Fruit fly (Drosophila melanogaster) whole organism, prepupa: Measurements from ENCODE around the gene CG4962.

Experiments
- Blimp-1 ChIP-seq: fragments of 200-800 bp; sonication (Bioruptor generic); optimal IDR thresholded peaks from 3 replicates; lab custom pipeline; 2017; ENCODE audit warnings: missing biosample characterization, missing genetic modification characterization, mild to moderate bottlenecking, moderate library complexity, missing genetic modification reagents
- CG10631 ChIP-seq: fragments of 200-800 bp; sonication (Bioruptor generic); optimal IDR thresholded peaks from 2 replicates; lab custom pipeline; 2016; ENCODE audit warnings: missing biosample characterization, missing genetic modification characterization
- CG10669 ChIP-seq: fragments of 200-800 bp; sonication (Bioruptor generic); optimal IDR thresholded peaks from 3 replicates; lab custom pipeline; 2018; ENCODE audit warnings: missing biosample characterization, mild to moderate bottlenecking, missing genetic modification characterization, moderate library complexity
- CG1621 ChIP-seq: fragments of 200-800 bp; sonication (Bioruptor generic); optimal IDR thresholded peaks from 3 replicates; lab custom pipeline; 2018; ENCODE audit warnings: missing biosample characterization, mild to moderate bottlenecking, missing genetic modification characterization
- CG31627 ChIP-seq: fragments of 200-800 bp; sonication (Bioruptor generic); optimal IDR thresholded peaks from 3 replicates; lab custom pipeline; 2016; ENCODE audit warnings: missing biosample characterization, missing genetic modification characterization
- CG32006 ChIP-seq: fragments of 200-800 bp; sonication (Bioruptor generic); optimal IDR thresholded peaks from 3 replicates; lab custom pipeline; 2017; ENCODE audit warnings: missing biosample characterization, mild to moderate bottlenecking, missing genetic modification characterization
- CG3919 ChIP-seq: fragments of 200-800 bp; sonication (Bioruptor generic); optimal IDR thresholded peaks from 3 replicates; lab custom pipeline; 2016; ENCODE audit warnings: missing biosample characterization, missing genetic modification characterization
- CG4318 ChIP-seq: fragments of 200-800 bp; sonication (Bioruptor generic); optimal IDR thresholded peaks from 3 replicates; lab custom pipeline; 2017; ENCODE audit warnings: missing biosample characterization, mild to moderate bottlenecking, missing genetic modification characterization
- CG6163 ChIP-seq: fragments of 200-800 bp; sonication (Bioruptor generic); IDR thresholded peaks from 3 replicates; pipeline ENCODE4 v1.3.6; 2022; ENCODE audit warnings: missing biosample characterization, missing genetic modification characterization
- CG6276 ChIP-seq: fragments of 200-800 bp; sonication (Bioruptor generic); optimal IDR thresholded peaks from 2 replicates; lab custom pipeline; 2017; ENCODE audit warnings: missing biosample characterization, mild to moderate bottlenecking, missing genetic modification characterization
- CG6808 ChIP-seq: fragments of 200-800 bp; sonication (Bioruptor generic); optimal IDR thresholded peaks from 3 replicates; lab custom pipeline; 2017; ENCODE audit warnings: missing biosample characterization, missing genetic modification characterization, mild to moderate bottlenecking, moderate library complexity, missing genetic modification reagents
- CG7368 ChIP-seq: fragments of 200-800 bp; sonication (Bioruptor generic); optimal IDR thresholded peaks from 3 replicates; lab custom pipeline; 2016; ENCODE audit warnings: missing biosample characterization, missing genetic modification characterization
- CG8119 ChIP-seq: fragments of 200-800 bp; sonication (Bioruptor generic); IDR thresholded peaks from 3 replicates; pipeline ENCODE4 v1.3.6; 2022; ENCODE audit warnings: missing biosample characterization, missing genetic modification characterization
- CG8319 ChIP-seq: fragments of 200-800 bp; sonication (Bioruptor generic); optimal IDR thresholded peaks from 3 replicates; lab custom pipeline; 2016; ENCODE audit warnings: missing biosample characterization, missing genetic modification characterization
- CG9139 ChIP-seq: fragments of 200-800 bp; sonication (Bioruptor generic); optimal IDR thresholded peaks from 3 replicates; lab custom pipeline; 2017; ENCODE audit warnings: missing biosample characterization, mild to moderate bottlenecking, missing genetic modification characterization
- Eip93F ChIP-seq: fragments of 200-800 bp; sonication (Bioruptor generic); optimal IDR thresholded peaks from 2 replicates; lab custom pipeline; 2016; ENCODE audit warnings: missing biosample characterization, mild to moderate bottlenecking, missing genetic modification characterization
- Ets21C ChIP-seq: fragments of 200-800 bp; sonication (Bioruptor generic); optimal IDR thresholded peaks from 3 replicates; lab custom pipeline; 2016; ENCODE audit warnings: missing biosample characterization, missing genetic modification characterization
- Gug ChIP-seq: fragments of 200-800 bp; sonication (Bioruptor generic); IDR thresholded peaks from 2 replicates; pipeline ENCODE4 v1.3.6; 2022; ENCODE audit warnings: missing biosample characterization, missing genetic modification characterization
- Hr39 ChIP-seq: fragments of 200-800 bp; sonication (Bioruptor generic); optimal IDR thresholded peaks from 2 replicates; lab custom pipeline; 2016; ENCODE audit warnings: missing biosample characterization, missing genetic modification characterization
- Hr4 ChIP-seq: fragments of 200-800 bp; sonication (Bioruptor generic); optimal IDR thresholded peaks from 3 replicates; lab custom pipeline; 2016; ENCODE audit warnings: missing biosample characterization, missing genetic modification characterization
- Lpt ChIP-seq: fragments of 200-800 bp; sonication (Bioruptor generic); optimal IDR thresholded peaks from 3 replicates; lab custom pipeline; 2016; ENCODE audit warnings: missing biosample characterization, missing genetic modification characterization
- Met ChIP-seq: fragments of 200-800 bp; sonication (Bioruptor generic); optimal IDR thresholded peaks from 3 replicates; lab custom pipeline; 2016; ENCODE audit warnings: missing biosample characterization, missing genetic modification characterization
- Smox ChIP-seq: fragments of 200-800 bp; sonication (Bioruptor generic); optimal IDR thresholded peaks from 3 replicates; lab custom pipeline; 2016; ENCODE audit warnings: missing biosample characterization, missing genetic modification characterization
- Sox102F ChIP-seq: fragments of 200-800 bp; sonication (Bioruptor generic); optimal IDR thresholded peaks from 2 replicates; lab custom pipeline; 2016; ENCODE audit warnings: missing biosample characterization, mild to moderate bottlenecking, missing genetic modification characterization
- cyc ChIP-seq: fragments of 200-800 bp; sonication (Bioruptor generic); optimal IDR thresholded peaks from 3 replicates; lab custom pipeline; 2016; ENCODE audit warnings: missing biosample characterization, missing genetic modification characterization
- dac ChIP-seq: fragments of 200-800 bp; sonication (Bioruptor generic); optimal IDR thresholded peaks from 2 replicates; lab custom pipeline; 2017; ENCODE audit warnings: missing biosample characterization, mild to moderate bottlenecking, missing genetic modification characterization
- eg ChIP-seq: fragments of 200-800 bp; sonication (Bioruptor generic); IDR thresholded peaks from 3 replicates; pipeline ENCODE4 v1.3.6; 2022; ENCODE audit warnings: missing biosample characterization, missing genetic modification characterization
- esn ChIP-seq: fragments of 200-800 bp; sonication (Bioruptor generic); optimal IDR thresholded peaks from 2 replicates; lab custom pipeline; 2016; ENCODE audit warnings: missing biosample characterization, mild to moderate bottlenecking, missing genetic modification characterization, moderate library complexity
- fd59A ChIP-seq: fragments of 200-800 bp; sonication (Bioruptor generic); optimal IDR thresholded peaks from 2 replicates; lab custom pipeline; 2017; ENCODE audit warnings: missing biosample characterization, mild to moderate bottlenecking, missing genetic modification characterization, missing genetic modification reagents
- fd85E ChIP-seq: fragments of 200-800 bp; sonication (Bioruptor generic); optimal IDR thresholded peaks from 3 replicates; lab custom pipeline; 2016; ENCODE audit warnings: missing biosample characterization, missing genetic modification characterization
- fkh ChIP-seq: fragments of 200-800 bp; sonication (Bioruptor generic); optimal IDR thresholded peaks from 3 replicates; lab custom pipeline; 2017; ENCODE audit warnings: missing biosample characterization, mild to moderate bottlenecking, missing genetic modification characterization, moderate library complexity
- svp ChIP-seq: fragments of 200-800 bp; sonication (Bioruptor generic); peaks from one replicate; lab custom pipeline; 2016; ENCODE audit warnings: missing biosample characterization, missing genetic modification characterization
- vri ChIP-seq: fragments of 200-800 bp; sonication (Bioruptor generic); optimal IDR thresholded peaks from 3 replicates; lab custom pipeline; 2016; ENCODE audit warnings: missing biosample characterization, mild to moderate bottlenecking, missing genetic modification characterization

Gene CG4962

dm6 chr3L:16305820-16306650, 10.7 kb upstream of the CG4962 start, which contains the start of the genes CG13043 and CG13063:
TSS of gene CG13043 (minus strand) at chr3L:16305870.
TSS of gene CG13063 (plus strand) at chr3L:16306600.
- TF ChIP-seq svp (GFP tag; lab: Kevin White, UChicago): peak; percentile 30
- no peak for TF ChIP-seq Met (GFP tag; lab: Kevin White, UChicago)

DNA sequence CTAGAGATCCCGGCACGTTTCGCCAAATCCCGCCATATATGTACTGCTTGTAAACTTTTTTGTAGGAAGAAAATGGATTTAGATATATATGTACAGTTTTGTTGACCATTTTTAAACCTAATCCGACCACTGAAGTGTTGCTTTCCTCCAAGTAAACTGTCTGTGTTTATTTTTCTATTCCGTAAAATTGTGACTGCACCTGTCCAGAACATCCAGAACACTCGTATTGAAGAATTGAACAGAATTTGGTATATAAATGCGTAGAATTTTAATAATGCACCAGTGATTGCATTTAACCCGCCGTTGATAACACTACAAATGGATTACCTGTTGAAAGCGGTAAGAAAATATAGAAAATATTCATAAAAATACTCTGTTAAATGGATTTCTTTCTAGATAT, 8.6 kb upstream of the CG4962 start, which contains the start of gene CG43249:
TSS of gene CG43249 (plus strand) at position 301 of the 400 bp plus-strand sequence.
- no peak for TF ChIP-seq Hr39
- no peak for TF ChIP-seq CG4318 (GFP tag; lab: Kevin White, UChicago)
- no peak for TF ChIP-seq CG6276 (GFP tag; lab: Kevin White, UChicago)
- TF ChIP-seq CG9139 (GFP tag; lab: Kevin White, UChicago): no peak
- no peak for TF ChIP-seq CG6808 (GFP tag; lab: Kevin White, UChicago)
- TF ChIP-seq dac (GFP tag; lab: Kevin White, UChicago): no peak
- no peak for TF ChIP-seq Smox (GFP tag; lab: Kevin White, UChicago)
- TF ChIP-seq Hr4: no peak
- no peak for TF ChIP-seq CG32006 (GFP tag; lab: Kevin White, UChicago)
- TF ChIP-seq vri (GFP tag; lab: Kevin White, UChicago): no peak
- no peak for TF ChIP-seq fd59A (GFP tag; lab: Kevin White, UChicago)

dm6 chr3L:16303078-16303477, 7.7 kb upstream of the CG4962 start, which contains the start of gene CG13044:
TSS of gene CG13044 (minus strand) at chr3L:16303178.
- TF ChIP-seq Blimp-1 (GFP tag; lab: Kevin White, UChicago) (peak; percentile 41), Met (GFP tag; lab: Kevin White, UChicago) (no peak), CG10669 (GFP tag; lab: Kevin White, UChicago) (no peak), Ets21C (GFP tag; lab: Kevin White, UChicago) (no peak), CG1621 (no peak)

- TF ChIP-seq esn (no peak), CG10631 (GFP tag; lab: Kevin White, UChicago) (no peak), Eip93F (no peak), CG8319 (GFP tag; lab: Kevin White, UChicago) (no peak), Sox102F (GFP tag; lab: Kevin White, UChicago) (no peak)
These were observed 5.8 kb upstream of the CG4962 start, which contains the start of gene CG4982 for dm6 chr3L:16301153-16301552. TSS of gene CG4982 (plus strand) at chr3L:16301453.

DNA sequence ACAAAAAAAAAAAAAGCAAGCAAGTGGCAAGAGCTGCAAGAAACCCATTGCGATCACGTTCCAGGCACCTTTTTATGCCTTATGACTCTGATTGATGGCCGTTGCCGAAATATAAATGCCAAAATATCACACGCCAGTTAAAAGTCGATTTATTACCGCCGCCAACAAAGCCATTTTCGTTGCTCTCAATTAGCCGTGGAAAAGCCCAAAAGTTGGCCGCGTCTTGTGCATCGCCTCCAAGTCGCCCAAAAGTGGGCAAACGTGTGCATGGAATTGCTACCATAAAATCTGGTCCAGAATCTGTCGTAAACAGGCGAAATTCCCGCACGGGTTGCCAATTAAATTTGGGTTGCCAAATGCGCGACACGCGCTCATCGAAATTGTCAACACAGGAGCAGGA, 3.7 kb downstream of the CG4962 start:
- TF ChIP-seq CG3919 (peak; percentile 22), cyc (no peak), CG6808 (GFP tag; lab: Kevin White, UChicago) (no peak), CG8119 (GFP tag; lab: Robert Waterston, UW) (no peak), Sox102F (GFP tag; lab: Kevin White, UChicago) (no peak), Lpt (GFP tag; lab: Kevin White, UChicago) (no peak), Smox (GFP tag; lab: Kevin White, UChicago) (no peak), CG31627 (GFP tag; lab: Kevin White, UChicago) (no peak), Gug (GFP tag; lab: Robert Waterston, UW) (no peak), fkh (GFP tag; lab: Kevin White, UChicago) (no peak), eg (no peak), CG6163 (GFP tag; lab: Robert Waterston, UW) (0 out of 3 replicates have a peak, but pooled peaks have one; percentile 30), fd85E (no peak), CG7368 (GFP tag; lab: Kevin White, UChicago) (no peak), CG8319 (GFP tag; lab: Kevin White, UChicago) (no peak), dac (GFP tag; lab: Kevin White, UChicago) (no peak), vri (GFP tag; lab: Kevin White, UChicago) (no peak)
